Worm (Caenorhabditis elegans): ENCODE data around the gene R11H6.2.

- TF ChIP-seq daf-12 (tag; optimal IDR thresholded peaks at IDR 0.05) (no peak), lin-29 (GFP tag; IDR thresholded peaks at IDR 0.05) (no peak), ces-1 (GFP tag; optimal IDR thresholded peaks at IDR 0.05) (no peak), nhr-28 (tag; optimal IDR thresholded peaks at IDR 0.05) (no peak), skn-1 (tag; optimal IDR thresholded peaks at IDR 0.05) (no peak), pha-4 (GFP tag; IDR thresholded peaks at IDR 0.05) (no peak), pha-4 (tag; optimal IDR thresholded peaks at IDR 0.05) (no peak), egl-27 (tag; optimal IDR thresholded peaks at IDR 0.05) (no peak), ceh-32 (tag; optimal IDR thresholded peaks at IDR 0.05; ENCODE audit: poor library complexity) (no peak), ceh-82 (tag; optimal IDR thresholded peaks at IDR 0.05) (no peak), nhr-237 (tag; optimal IDR thresholded peaks at IDR 0.05) (no peak)
Observed at ce11 chrV:14612168-14612567, 14.4 kb downstream of the R11H6.2 start, which contains the start of the genes R11H6.5 and ccnk-1.

Measured in whole organism, L4 larva.